Fruit fly (Drosophila melanogaster): Measurements from ENCODE around the gene Brf.

dm6 chr3R:17415439-17415838 is 24.3 kb upstream of the Brf start, which contains the start of gene CG5866:
- TF ChIP-seq CG8281 (tag; optimal IDR thresholded peaks at IDR 0.05) (no peak), twi (tag; optimal IDR thresholded peaks at IDR 0.05) (no peak), CG12236 (GFP tag; optimal IDR thresholded peaks at IDR 0.05) (no peak), CG6813 (GFP tag; optimal IDR thresholded peaks at IDR 0.05) (no peak), stwl (tag; optimal IDR thresholded peaks at IDR 0.05) (no peak), GATAe (GFP tag; conservative IDR thresholded peaks at IDR 0.05) (no peak), Lhr (GFP tag; optimal IDR thresholded peaks at IDR 0.05) (no peak), CG6854 (GFP tag; optimal IDR thresholded peaks at IDR 0.05) (no peak), HLH4C (GFP tag; IDR thresholded peaks at IDR 0.05; ENCODE audit: partially characterized antibody) (no peak)
